Worm (Caenorhabditis elegans): ENCODE measurements around the gene C28H8.2.

The C28H8.2 gene

DNA sequence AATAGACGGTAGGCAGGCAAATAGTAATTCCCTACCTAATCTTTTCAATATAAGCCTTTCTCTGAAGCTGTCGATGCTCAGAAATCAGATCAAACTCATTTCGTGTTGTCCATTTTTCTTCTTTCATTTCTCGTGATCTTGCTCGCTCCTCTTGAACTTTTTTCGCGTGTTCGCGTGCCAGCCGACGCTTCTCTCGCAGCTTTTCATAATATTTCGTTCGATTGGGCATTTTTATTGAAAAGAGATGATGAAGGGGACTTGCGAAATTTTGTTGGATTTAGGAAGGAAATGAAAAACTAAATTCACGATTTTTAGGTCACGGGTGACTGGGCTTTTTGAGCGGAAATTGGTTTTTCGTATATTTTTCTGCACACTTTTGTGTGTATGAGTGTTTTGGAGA lies 16.9 kb downstream of the C28H8.2 start, which contains the start of gene EGAP1.1:
Gene EGAP1.1 (minus strand): TSS at position 229 of the 400 bp plus-strand sequence.
- TF ChIP-seq efl-1 (optimal IDR thresholded peaks at IDR 0.05), result no peak
- no peak for TF ChIP-seq efl-1 (GFP tag; optimal IDR thresholded peaks at IDR 0.05 in 1 of 2)
- peak; percentile 30 for TF ChIP-seq fkh-8 (tag; optimal IDR thresholded peaks at IDR 0.05)
- TF ChIP-seq elt-2 (tag; optimal IDR thresholded peaks at IDR 0.05), result no peak
- TF ChIP-seq lin-14 (GFP tag; optimal IDR thresholded peaks at IDR 0.05), result peak; percentile 32
- no peak for TF ChIP-seq mep-1 (tag; optimal IDR thresholded peaks at IDR 0.05)
- TF ChIP-seq dsc-1 (tag; optimal IDR thresholded peaks at IDR 0.05), result no peak
- TF ChIP-seq fkh-10 (GFP tag; optimal IDR thresholded peaks at IDR 0.05), result peak; percentile 53

DNA sequence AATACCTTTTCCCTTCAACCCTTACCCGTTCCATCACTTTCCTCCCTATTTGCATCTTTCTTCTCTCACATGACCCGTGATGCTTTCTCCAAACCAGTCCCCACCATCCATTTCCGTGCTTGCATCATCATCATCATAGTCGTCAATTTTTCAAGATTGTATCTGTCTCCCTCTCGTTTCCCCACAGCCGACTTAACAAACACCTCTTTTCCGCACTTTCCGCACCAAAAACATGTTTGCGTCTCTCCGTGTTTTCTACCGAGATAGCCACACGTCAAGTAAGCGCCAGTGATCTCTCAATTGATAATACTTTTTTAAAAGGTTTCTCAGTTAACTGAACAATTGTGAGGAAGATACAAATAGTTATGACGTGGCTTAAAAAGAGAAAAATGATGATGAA lies 17.9 kb downstream of the C28H8.2 start:
- TF ChIP-seq unc-130 (tag; optimal IDR thresholded peaks at IDR 0.05), result peak; percentile 76
- peak in 1 of 2 experiments; percentile 76 for TF ChIP-seq mdl-1 (tag; optimal IDR thresholded peaks at IDR 0.05)
- TF ChIP-seq lin-13 (GFP tag; optimal IDR thresholded peaks at IDR 0.05), result peak; percentile 45
- TF ChIP-seq nhr-90 (tag; optimal IDR thresholded peaks at IDR 0.05; ENCODE audit: poor library complexity), result peak; percentile 63
- no peak for TF ChIP-seq aha-1 (tag; optimal IDR thresholded peaks at IDR 0.05)
- TF ChIP-seq dpl-1 (GFP tag; optimal IDR thresholded peaks at IDR 0.05), result peak in 2 of 3 experiments; percentile 19 to 30
- TF ChIP-seq elt-3 (tag; optimal IDR thresholded peaks at IDR 0.05), result peak in 2 of 6 experiments; percentile 26 to 87
- no peak for TF ChIP-seq unc-62 (GFP tag; optimal IDR thresholded peaks at IDR 0.05)
- TF ChIP-seq efl-1 (optimal IDR thresholded peaks at IDR 0.05), result peak in 1 of 2 experiments; percentile 34
- peak; percentile 18 to 62 for TF ChIP-seq efl-1 (GFP tag; optimal IDR thresholded peaks at IDR 0.05 in 1 of 2)
- no peak for TF ChIP-seq ceh-8 (GFP tag; optimal IDR thresholded peaks at IDR 0.05)
- TF ChIP-seq Y116A8C.19 (tag; optimal IDR thresholded peaks at IDR 0.05; ENCODE audit: borderline replicate concordance), result no peak
- TF ChIP-seq nhr-77 (tag; optimal IDR thresholded peaks at IDR 0.05), result no peak
- TF ChIP-seq rnt-1 (tag; optimal IDR thresholded peaks at IDR 0.05), result peak; percentile 32
- TF ChIP-seq ama-1 (optimal IDR thresholded peaks at IDR 0.05), result peak; percentile 40
- peak; percentile 17 for TF ChIP-seq vab-15 (tag; optimal IDR thresholded peaks at IDR 0.05)
- TF ChIP-seq swsn-7 (tag; optimal IDR thresholded peaks at IDR 0.05), result peak; percentile 13
- TF ChIP-seq ztf-4 (tag; optimal IDR thresholded peaks at IDR 0.05), result peak; percentile 62
- peak; percentile 52 for TF ChIP-seq nhr-19 (GFP tag; conservative IDR thresholded peaks at IDR 0.05)
- peak; percentile 28 to 63 for TF ChIP-seq lsy-2 (tag; optimal IDR thresholded peaks at IDR 0.05)
- no peak for TF ChIP-seq sox-4 (tag; optimal IDR thresholded peaks at IDR 0.05)
- TF ChIP-seq fkh-8 (tag; optimal IDR thresholded peaks at IDR 0.05), result peak; percentile 3
- TF ChIP-seq ceh-88 (GFP tag; IDR thresholded peaks at IDR 0.05), result no peak
- TF ChIP-seq elt-2 (tag; optimal IDR thresholded peaks at IDR 0.05), result peak; percentile 46
- peak; percentile 75 for TF ChIP-seq snu-23 (GFP tag; optimal IDR thresholded peaks at IDR 0.05)
- TF ChIP-seq irx-1 (tag; optimal IDR thresholded peaks at IDR 0.05), result peak; percentile 22
- no peak for TF ChIP-seq hlh-4 (tag; optimal IDR thresholded peaks at IDR 0.05)
- peak; percentile 49 for TF ChIP-seq jun-1 (tag; optimal IDR thresholded peaks at IDR 0.05)
- peak; percentile 80 for TF ChIP-seq grh-1 (GFP tag; IDR thresholded peaks at IDR 0.05)
- TF ChIP-seq blmp-1 (tag; optimal IDR thresholded peaks at IDR 0.05), result peak; percentile 99
- peak; percentile 56 for TF ChIP-seq tbx-2 (tag; optimal IDR thresholded peaks at IDR 0.05)
- TF ChIP-seq nhr-71 (tag; optimal IDR thresholded peaks at IDR 0.05), result peak; percentile 84
- peak; percentile 52 for TF ChIP-seq nhr-47 (tag; optimal IDR thresholded peaks at IDR 0.05)
- TF ChIP-seq nhr-20 (tag; optimal IDR thresholded peaks at IDR 0.05), result peak; percentile 78
- no peak for TF ChIP-seq sup-37 (GFP tag; optimal IDR thresholded peaks at IDR 0.05)
- TF ChIP-seq C16A3.4 (tag; optimal IDR thresholded peaks at IDR 0.05), result peak; percentile 45
- peak; percentile 78 for TF ChIP-seq mep-1 (tag; optimal IDR thresholded peaks at IDR 0.05)
- TF ChIP-seq lin-14 (GFP tag; optimal IDR thresholded peaks at IDR 0.05), result peak; percentile 91
- peak; percentile 95 for TF ChIP-seq nhr-85 (tag)
- TF ChIP-seq aly-2 (tag; optimal IDR thresholded peaks at IDR 0.05), result no peak
- no peak for TF ChIP-seq C34B4.2 (tag; optimal IDR thresholded peaks at IDR 0.05)
- TF ChIP-seq xbp-1 (tag; optimal IDR thresholded peaks at IDR 0.05), result peak; percentile 47
- no peak for TF ChIP-seq tlp-1 (tag; optimal IDR thresholded peaks at IDR 0.05)
- TF ChIP-seq lin-35 (GFP tag; optimal IDR thresholded peaks at IDR 0.05), result peak in 1 of 2 experiments; percentile 61
- peak; percentile 42 for TF ChIP-seq dsc-1 (tag; optimal IDR thresholded peaks at IDR 0.05)
- no peak for TF ChIP-seq unc-86 (tag; optimal IDR thresholded peaks at IDR 0.05)
- no peak for TF ChIP-seq hlh-17 (GFP tag; optimal IDR thresholded peaks at IDR 0.05; ENCODE audit: borderline replicate concordance)
- no peak for TF ChIP-seq ces-1 (GFP tag; optimal IDR thresholded peaks at IDR 0.05)
- 0 out of 2 replicates have a peak, but pooled peaks have one; percentile 18 for TF ChIP-seq mab-9 (GFP tag; IDR thresholded peaks at IDR 0.05)
